Comparison of ENCODE assay signal across 1 worm cellular context in the genomic region with DNA sequence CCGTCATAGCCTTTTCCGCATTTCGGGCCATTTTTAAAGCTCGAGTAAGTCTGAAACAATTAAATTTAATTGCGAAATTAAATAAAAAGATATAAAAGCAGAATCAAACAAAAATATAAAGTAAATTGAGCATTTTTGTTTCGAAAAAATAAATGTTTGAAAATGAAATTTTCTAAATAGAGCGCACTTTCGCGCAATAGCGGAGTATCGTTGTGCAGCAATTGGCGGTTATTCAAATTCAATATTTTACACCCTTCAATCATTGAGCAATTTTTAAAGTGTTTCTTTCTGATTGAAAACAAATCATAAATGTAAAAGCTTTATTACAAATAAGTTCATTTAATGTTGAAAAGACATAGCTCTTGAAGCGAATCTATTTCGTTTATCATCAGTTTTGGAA.
TF ChIP-seq lines count a peak whose summit lies in the region.

A gene (minus strand): TSS at position 50 of the 400 bp plus-strand sequence.

TF ChIP-seq in whole organism, L1 larva, 84 proteins besides CTCF, POLR2A, EP300 and RAD21 (continued from another document):
- TF ChIP-seq skn-1 (tag; optimal IDR thresholded peaks at IDR 0.05; lab: Kevin White, UChicago) (peak; percentile 88), unc-62 (GFP tag; optimal IDR thresholded peaks at IDR 0.05; lab: Kevin White, UChicago) (no peak), pqm-1 (tag; optimal IDR thresholded peaks at IDR 0.05; lab: Kevin White, UChicago) (no peak), C04F5.9 (tag; optimal IDR thresholded peaks at IDR 0.05; lab: Kevin White, UChicago) (no peak)
